Fruit fly (Drosophila melanogaster) whole organism, pupa: Measurements from ENCODE around the gene Jon74E.

Experiments used
- CG10348 ChIP-seq: fragments of 200-800 bp; sonication (Bioruptor generic); IDR thresholded peaks from 2 replicates; pipeline ENCODE4 v1.3.6; 2022; ENCODE audit warnings: missing biosample characterization, missing genetic modification characterization
- CG12605 ChIP-seq: fragments of 200-800 bp; sonication (Bioruptor generic); IDR thresholded peaks from 2 replicates; pipeline ENCODE4 v1.3.6; 2022; ENCODE audit warnings: missing biosample characterization, missing genetic modification characterization
- CG13204 ChIP-seq: fragments of 200-800 bp; sonication (Bioruptor generic); optimal IDR thresholded peaks from 2 replicates; lab custom pipeline; 2018; ENCODE audit warnings: missing biosample characterization, mild to moderate bottlenecking, missing genetic modification characterization, moderate library complexity
- CG14655 ChIP-seq: fragments of 200-800 bp; sonication (Bioruptor generic); optimal IDR thresholded peaks from 3 replicates; lab custom pipeline; 2017; ENCODE audit warnings: mild to moderate bottlenecking, missing biosample characterization, missing genetic modification reagents, missing genetic modification characterization
- CG15710 ChIP-seq: fragments of 200-800 bp; sonication (Bioruptor generic); optimal IDR thresholded peaks from 2 replicates; lab custom pipeline; 2018; ENCODE audit warnings: missing biosample characterization, mild to moderate bottlenecking, missing genetic modification characterization, moderate library complexity
- CG17806 ChIP-seq: fragments of 200-800 bp; sonication (Bioruptor generic); optimal IDR thresholded peaks from 2 replicates; lab custom pipeline; 2018; ENCODE audit warnings: missing biosample characterization, mild to moderate bottlenecking, missing genetic modification characterization, moderate library complexity
- CG32121 ChIP-seq: fragments of 200-800 bp; sonication (Bioruptor generic); IDR thresholded peaks from 2 replicates; pipeline ENCODE4 v1.3.6; 2022; ENCODE audit warnings: missing biosample characterization, missing genetic modification characterization
- CG34367 ChIP-seq: fragments of 200-800 bp; sonication (Bioruptor generic); optimal IDR thresholded peaks from 2 replicates; lab custom pipeline; 2018; ENCODE audit warnings: missing biosample characterization, mild to moderate bottlenecking, missing genetic modification characterization
- CG4496 ChIP-seq: fragments of 200-800 bp; sonication (Bioruptor generic); IDR thresholded peaks from 3 replicates; pipeline ENCODE4 v1.3.6; 2022; ENCODE audit warnings: missing biosample characterization, missing genetic modification characterization
- CG8159 ChIP-seq: fragments of 200-800 bp; sonication (Bioruptor generic); optimal IDR thresholded peaks from 3 replicates; lab custom pipeline; 2018; ENCODE audit warnings: missing biosample characterization, mild to moderate bottlenecking, missing genetic modification characterization, moderate library complexity
- CG8301 ChIP-seq: fragments of 200-800 bp; sonication (Bioruptor generic); optimal IDR thresholded peaks from 2 replicates; lab custom pipeline; 2018; ENCODE audit warnings: missing biosample characterization, mild to moderate bottlenecking, missing genetic modification characterization
- CG9948 ChIP-seq: fragments of 200-800 bp; sonication (Bioruptor generic); optimal IDR thresholded peaks from 2 replicates; lab custom pipeline; 2018; ENCODE audit warnings: missing biosample characterization, mild to moderate bottlenecking, missing genetic modification characterization, moderate library complexity
- D1 ChIP-seq: fragments of 200-800 bp; sonication (Bioruptor generic); optimal IDR thresholded peaks from 2 replicates; lab custom pipeline; 2018; ENCODE audit warnings: missing biosample characterization, mild to moderate bottlenecking, missing genetic modification characterization, moderate library complexity
- EcR ChIP-seq: fragments of 200-800 bp; sonication (Bioruptor generic); optimal IDR thresholded peaks from 3 replicates; lab custom pipeline; 2019; ENCODE audit warnings: missing biosample characterization, missing genetic modification characterization, mild to moderate bottlenecking, moderate library complexity, missing genetic modification reagents
- Ets98B ChIP-seq: fragments of 200-800 bp; sonication (Bioruptor generic); IDR thresholded peaks from 2 replicates; pipeline ENCODE4 v1.3.6; 2022; ENCODE audit warnings: missing biosample characterization, missing genetic modification characterization
- Pif1A ChIP-seq: fragments of 200-800 bp; sonication (Bioruptor generic); optimal IDR thresholded peaks from 3 replicates; lab custom pipeline; 2016; ENCODE audit warnings: missing biosample characterization, missing genetic modification characterization
- Pif1B ChIP-seq: fragments of 200-800 bp; sonication (Bioruptor generic); optimal IDR thresholded peaks from 3 replicates; lab custom pipeline; 2016; ENCODE audit warnings: missing biosample characterization, missing genetic modification characterization
- Snoo ChIP-seq: fragments of 200-800 bp; sonication (Bioruptor generic); optimal IDR thresholded peaks from 3 replicates; lab custom pipeline; 2017; ENCODE audit warnings: missing biosample characterization, mild to moderate bottlenecking, missing genetic modification characterization, inconsistent platforms
- fd96Ca ChIP-seq: fragments of 200-800 bp; sonication (Bioruptor generic); IDR thresholded peaks from 3 replicates; pipeline ENCODE4 v1.3.6; 2022; ENCODE audit warnings: missing biosample characterization, missing genetic modification characterization
- gl ChIP-seq: fragments of 200-800 bp; sonication (Bioruptor generic); optimal IDR thresholded peaks from 2 replicates; lab custom pipeline; 2018; ENCODE audit warnings: missing biosample characterization, mild to moderate bottlenecking, missing genetic modification characterization
- rn ChIP-seq: fragments of 200-800 bp; sonication (Bioruptor generic); IDR thresholded peaks from 2 replicates; pipeline ENCODE4 v1.3.6; 2022; ENCODE audit warnings: missing biosample characterization, missing genetic modification characterization

Gene Jon74E

DNA sequence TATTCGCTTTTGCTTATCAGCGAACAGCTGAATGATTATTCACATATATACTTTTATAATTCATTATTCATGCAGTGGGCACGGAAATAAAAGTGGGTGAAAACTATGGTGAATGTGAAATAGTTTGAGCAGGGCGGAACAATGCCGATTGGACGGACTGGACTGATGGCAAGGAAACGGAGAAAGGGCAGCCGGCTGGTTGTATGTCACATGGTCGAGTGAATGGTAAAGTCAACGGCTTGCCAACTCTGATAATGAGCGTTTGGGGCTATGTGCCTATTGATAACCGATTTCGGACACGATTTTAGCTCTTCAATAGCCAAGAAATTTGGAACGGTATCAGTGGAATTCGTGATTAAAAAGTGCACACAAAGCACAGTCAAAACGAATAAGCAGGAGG lies 13.2 kb downstream of the Jon74E start:
- TF ChIP-seq CG34367 (tag; lab: Kevin White, UChicago) (no peak), CG17806 (no peak), rn (GFP tag; lab: Robert Waterston, UW) (no peak), CG32121 (GFP tag; lab: Robert Waterston, UW) (no peak), fd96Ca (GFP tag; lab: Robert Waterston, UW) (no peak), CG10348 (GFP tag; lab: Robert Waterston, UW) (no peak)
- TF ChIP-seq, all 21 proteins: peak for 0

DNA sequence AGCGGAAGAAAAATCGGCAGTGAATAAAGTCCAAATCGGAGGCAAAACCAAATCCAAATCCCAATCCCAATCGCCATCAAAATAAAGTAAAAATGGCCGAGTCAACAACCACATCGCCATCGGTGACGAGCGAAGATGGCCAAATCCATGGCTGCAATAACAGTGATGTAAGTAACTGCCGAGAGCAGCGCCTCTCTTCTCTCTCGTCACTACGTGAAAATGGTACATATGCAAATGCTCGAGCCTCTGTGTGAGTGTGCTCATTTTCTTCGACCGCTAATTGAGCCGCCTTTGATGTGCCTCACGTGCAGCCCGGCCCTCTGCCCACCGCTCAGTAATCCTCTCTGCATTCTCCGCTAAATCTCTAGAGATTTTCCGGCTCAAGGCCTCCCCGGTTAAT lies 14.5 kb downstream of the Jon74E start:
- TF ChIP-seq Ets98B (GFP tag; lab: Robert Waterston, UW) (no peak), CG13204 (no peak), CG14655 (no peak), gl (tag; lab: Kevin White, UChicago) (no peak), CG8159 (tag; lab: Kevin White, UChicago) (no peak), CG8301 (tag; lab: Kevin White, UChicago) (no peak), EcR (GFP tag; lab: Kevin White, UChicago) (no peak)

dm6 chr3L:17533745-17534144 lies 15.2 kb downstream of the Jon74E start:
- TF ChIP-seq CG15710 (tag; lab: Kevin White, UChicago) (no peak), CG9948 (tag; lab: Kevin White, UChicago) (no peak), CG13204 (no peak), CG10348 (GFP tag; lab: Robert Waterston, UW) (no peak), CG32121 (GFP tag; lab: Robert Waterston, UW) (no peak), Ets98B (GFP tag; lab: Robert Waterston, UW) (no peak), CG4496 (GFP tag; lab: Robert Waterston, UW) (no peak), CG12605 (no peak), Pif1B (GFP tag; lab: Kevin White, UChicago) (no peak), CG8159 (tag; lab: Kevin White, UChicago) (no peak), rn (GFP tag; lab: Robert Waterston, UW) (no peak), D1 (tag; lab: Kevin White, UChicago) (no peak), EcR (GFP tag; lab: Kevin White, UChicago) (no peak), fd96Ca (GFP tag; lab: Robert Waterston, UW) (no peak), CG34367 (tag; lab: Kevin White, UChicago) (no peak), CG17806 (no peak), CG8301 (tag; lab: Kevin White, UChicago) (no peak), gl (tag; lab: Kevin White, UChicago) (no peak), Snoo (tag; lab: Kevin White, UChicago) (no peak), CG14655 (no peak)
- TF ChIP-seq, all 21 proteins: peak for 0

DNA sequence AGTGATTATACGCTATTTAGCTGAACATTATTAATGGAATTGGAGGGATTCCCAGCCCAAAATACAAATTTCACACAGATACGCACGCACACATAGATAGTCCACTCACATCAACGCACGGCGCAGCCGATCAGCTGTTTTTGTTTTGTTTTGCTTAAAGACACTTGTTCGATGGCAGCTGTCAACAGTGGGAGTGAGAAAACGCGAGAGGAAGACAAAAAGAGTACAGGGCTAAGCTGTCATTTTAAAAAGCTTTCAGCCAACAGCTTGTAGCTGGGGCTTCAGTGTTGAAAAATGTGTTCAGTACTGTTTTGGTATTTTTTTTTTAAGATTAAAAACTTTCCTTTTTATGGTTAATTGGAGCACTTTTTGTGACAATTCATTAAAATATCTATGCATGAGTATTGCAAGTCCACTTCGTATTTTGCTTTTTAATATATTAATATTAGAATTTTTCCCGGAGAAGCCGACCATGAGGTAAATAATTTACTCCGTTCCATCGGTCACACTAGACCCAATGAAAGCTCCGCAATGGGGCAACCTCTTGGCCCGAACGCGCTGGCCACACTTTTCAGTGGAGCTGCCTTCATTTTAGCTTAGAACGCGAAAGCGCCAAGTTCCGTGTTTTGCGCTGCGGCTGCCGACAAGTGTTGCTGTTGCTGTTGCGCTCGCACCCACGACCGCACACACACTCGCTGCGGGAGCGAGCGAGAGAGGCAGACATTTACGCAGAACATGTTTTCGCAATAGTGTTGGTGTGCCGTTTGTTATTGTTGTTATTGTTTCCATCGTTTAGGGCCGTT lies 15.8 kb downstream of the Jon74E start:
- TF ChIP-seq Pif1A (GFP tag; lab: Kevin White, UChicago): peak; percentile 21
- TF ChIP-seq rn (GFP tag; lab: Robert Waterston, UW): no peak
- TF ChIP-seq CG10348 (GFP tag; lab: Robert Waterston, UW): no peak
- TF ChIP-seq CG9948 (tag; lab: Kevin White, UChicago): peak; percentile 23
- TF ChIP-seq CG8159 (tag; lab: Kevin White, UChicago): peak; percentile 36
- TF ChIP-seq CG17806: peak; percentile 24
- no peak for TF ChIP-seq CG8301 (tag; lab: Kevin White, UChicago)
- TF ChIP-seq Ets98B (GFP tag; lab: Robert Waterston, UW): peak; percentile 35; the same call in 1 of the 2 replicates
- TF ChIP-seq Pif1B (GFP tag; lab: Kevin White, UChicago): no peak
- no peak; the same call in 1 of the 3 replicates for TF ChIP-seq fd96Ca (GFP tag; lab: Robert Waterston, UW)
- no peak for TF ChIP-seq CG14655
- no peak for TF ChIP-seq CG34367 (tag; lab: Kevin White, UChicago)
- TF ChIP-seq CG15710 (tag; lab: Kevin White, UChicago): peak; percentile 50
- no peak for TF ChIP-seq D1 (tag; lab: Kevin White, UChicago)
- peak; percentile 43 for TF ChIP-seq CG13204
- no peak; the same call in 1 of the 2 replicates for TF ChIP-seq CG32121 (GFP tag; lab: Robert Waterston, UW)
- no peak for TF ChIP-seq gl (tag; lab: Kevin White, UChicago)
- TF ChIP-seq EcR (GFP tag; lab: Kevin White, UChicago): peak; percentile 15
- peak; percentile 26 for TF ChIP-seq Snoo (tag; lab: Kevin White, UChicago)
- peak; percentile 86 for TF ChIP-seq CG12605
- no peak for TF ChIP-seq CG4496 (GFP tag; lab: Robert Waterston, UW)

DNA sequence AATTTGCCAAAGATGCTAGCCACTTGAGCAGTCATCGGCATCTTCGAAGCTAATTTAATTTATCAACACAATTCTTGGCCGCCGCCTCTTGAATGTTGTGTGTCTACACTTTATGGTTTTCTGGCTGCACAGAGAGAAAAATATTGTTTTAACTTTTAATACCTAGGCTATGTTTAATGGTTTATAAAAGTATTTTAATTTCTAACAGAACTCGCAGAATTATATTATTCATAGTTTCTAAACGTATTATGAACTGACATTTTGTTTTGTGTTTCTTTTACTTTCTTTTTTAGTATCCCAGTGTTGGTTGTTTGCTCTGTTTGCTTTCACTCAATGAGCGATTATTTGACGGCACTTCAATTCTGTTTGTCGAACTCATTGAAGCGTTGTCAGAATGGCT lies 16.7 kb downstream of the Jon74E start:
- TF ChIP-seq CG10348 (GFP tag; lab: Robert Waterston, UW): no peak

dm6 chr3L:17531397-17531796 lies 17.5 kb downstream of the Jon74E start:
- TF ChIP-seq CG13204 (no peak), gl (tag; lab: Kevin White, UChicago) (no peak), CG4496 (GFP tag; lab: Robert Waterston, UW) (no peak), CG10348 (GFP tag; lab: Robert Waterston, UW) (no peak), Snoo (tag; lab: Kevin White, UChicago) (no peak), CG9948 (tag; lab: Kevin White, UChicago) (no peak), D1 (tag; lab: Kevin White, UChicago) (no peak), CG14655 (no peak), Pif1A (GFP tag; lab: Kevin White, UChicago) (no peak), CG15710 (tag; lab: Kevin White, UChicago) (no peak), CG17806 (no peak), CG8301 (tag; lab: Kevin White, UChicago) (no peak), CG34367 (tag; lab: Kevin White, UChicago) (no peak), CG8159 (tag; lab: Kevin White, UChicago) (no peak), CG12605 (no peak), EcR (GFP tag; lab: Kevin White, UChicago) (no peak)
